Worm (Caenorhabditis elegans): Measurements from ENCODE around the gene adal-1.
"Not testable (repeated sequence)": the region's sequence is repeated elsewhere in the genome, so short reads cannot be mapped to it uniquely, and the experiment has no call there.

DNA sequence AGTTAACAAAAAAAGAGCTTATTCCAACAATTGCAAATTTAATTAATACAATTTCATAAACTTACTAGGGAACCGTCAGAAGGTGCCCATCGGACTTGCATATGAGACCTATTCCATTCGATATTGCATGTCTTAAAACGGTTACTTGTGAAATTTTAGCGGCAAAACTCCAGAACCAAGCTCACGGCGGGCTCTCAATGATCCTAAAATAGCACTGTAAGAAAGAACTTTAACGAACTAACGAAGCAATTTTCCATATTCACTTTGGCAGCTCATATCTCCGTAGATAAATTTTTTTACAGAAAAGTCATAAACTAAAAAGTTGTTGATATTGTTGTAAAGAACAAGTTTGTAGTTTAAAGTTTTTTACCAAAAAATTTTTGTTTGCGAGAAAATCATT, 14.2 kb upstream of the adal-1 start, which contains the start of gene B0252.3:
- not testable (repeated sequence) for TF ChIP-seq ceh-13 (GFP tag; optimal IDR thresholded peaks at IDR 0.05); F13C5.2 (tag; optimal IDR thresholded peaks at IDR 0.05); ama-1 (optimal IDR thresholded peaks at IDR 0.05); ceh-36 (tag; optimal IDR thresholded peaks at IDR 0.05); pes-1 (GFP tag; IDR thresholded peaks at IDR 0.05); tra-4 (tag; optimal IDR thresholded peaks at IDR 0.05); ets-7 (tag; optimal IDR thresholded peaks at IDR 0.05); scrt-1 (GFP tag; IDR thresholded peaks at IDR 0.05)
